Worm (Caenorhabditis elegans) whole organism, early embryonic: ENCODE results near the gene C34F6.10.

Experiments used
- B0310.2 ChIP-seq: sonication (generic microtip); optimal IDR thresholded peaks from 2 replicates; lab custom pipeline; 2016; ENCODE audit warnings: mild to moderate bottlenecking, missing genetic modification characterization, missing compliant biosample characterization
- F13C5.2 ChIP-seq: sonication (generic microtip); optimal IDR thresholded peaks from 2 replicates; lab custom pipeline; 2017; ENCODE audit warnings: mild to moderate bottlenecking, missing genetic modification characterization, inconsistent platforms, missing compliant biosample characterization
- aly-1 ChIP-seq: sonication (generic microtip); optimal IDR thresholded peaks from 2 replicates; lab custom pipeline; 2016; ENCODE audit warnings: missing genetic modification characterization, missing compliant biosample characterization
- ama-1 ChIP-seq: fragments of 150-350 bp; optimal IDR thresholded peaks from 2 replicates; lab custom pipeline; 2014
- ceh-13 ChIP-seq: fragments of 200-800 bp; sonication (Bioruptor generic); optimal IDR thresholded peaks from 2 replicates; lab custom pipeline; 2018; ENCODE audit warnings: mild to moderate bottlenecking, missing genetic modification characterization, missing compliant biosample characterization
- ceh-36 ChIP-seq: sonication (generic microtip); optimal IDR thresholded peaks from 2 replicates; lab custom pipeline; 2016; ENCODE audit warnings: missing genetic modification characterization, inconsistent platforms, missing compliant biosample characterization
- ets-7 ChIP-seq: sonication (generic microtip); optimal IDR thresholded peaks from 2 replicates; lab custom pipeline; 2016; ENCODE audit warnings: missing genotype, missing genetic modification characterization, missing compliant biosample characterization
- flt-1 ChIP-seq: fragments of 200-800 bp; sonication (Bioruptor generic); IDR thresholded peaks from 2 replicates; pipeline ENCODE4 v1.3.6; 2022; ENCODE audit warnings: missing genetic modification characterization, missing compliant biosample characterization
- hnd-1 ChIP-seq: sonication (generic microtip); optimal IDR thresholded peaks from 2 replicates; lab custom pipeline; 2016; ENCODE audit warnings: missing genetic modification characterization, missing compliant biosample characterization
- pes-1 ChIP-seq: fragments of 200-800 bp; sonication (Bioruptor generic); IDR thresholded peaks from 2 replicates; pipeline ENCODE4 v1.3.6; 2022; ENCODE audit warnings: missing genetic modification reagents, missing genetic modification characterization, missing compliant biosample characterization
- sea-1 ChIP-seq: fragments of 200-800 bp; sonication (Bioruptor generic); conservative IDR thresholded peaks from 2 replicates; pipeline ENCODE4 v1.3.6; 2022; ENCODE audit warnings: missing genetic modification characterization, missing compliant biosample characterization
- tbx-11 ChIP-seq: fragments of 200-800 bp; sonication (Bioruptor generic); IDR thresholded peaks from 2 replicates; pipeline ENCODE4 v1.3.6; 2022; ENCODE audit warnings: missing genetic modification characterization, missing compliant biosample characterization
- tbx-37 ChIP-seq: fragments of 200-800 bp; sonication (Bioruptor generic); conservative IDR thresholded peaks from 2 replicates; pipeline ENCODE4 v1.3.6; 2022; ENCODE audit warnings: missing genetic modification reagents, missing genetic modification characterization, missing compliant biosample characterization
- tra-4 ChIP-seq: sonication (generic microtip); optimal IDR thresholded peaks from 2 replicates; lab custom pipeline; 2017; ENCODE audit warnings: missing genetic modification characterization, missing compliant biosample characterization

ce11 chrX:11189515-11189914, 50.9 kb downstream of the C34F6.10 start, which contains the start of gene F13D2.1:
- no peak for TF ChIP-seq F13C5.2
- no peak for TF ChIP-seq ceh-36 (tag; lab: Kevin White, UChicago)
- TF ChIP-seq tbx-37 (GFP tag; lab: Robert Waterston, UW), result no peak
- TF ChIP-seq B0310.2 (tag; lab: Kevin White, UChicago), result no peak
- no peak for TF ChIP-seq tra-4 (tag; lab: Kevin White, UChicago)
- no peak for TF ChIP-seq ama-1 (lab: Kevin White, UChicago)
- no peak for TF ChIP-seq tbx-11
- no peak for TF ChIP-seq flt-1 (GFP tag; lab: Robert Waterston, UW)
- TF ChIP-seq aly-1, result no peak
- no peak for TF ChIP-seq sea-1 (GFP tag; lab: Robert Waterston, UW)
- no peak for TF ChIP-seq ceh-13
- no peak for TF ChIP-seq ets-7 (tag; lab: Kevin White, UChicago)
- TF ChIP-seq pes-1, result no peak
- TF ChIP-seq hnd-1, result no peak
